Fruit fly (Drosophila melanogaster) whole organism, embryonic: ENCODE data around the gene Gr64f.

Source experiments
- C15 ChIP-seq: fragments of 200-800 bp; sonication (Bioruptor generic); IDR thresholded peaks from 3 replicates; pipeline ENCODE4 v1.3.6; 2022; ENCODE audit warnings: missing biosample characterization, missing genetic modification characterization
- CG10274 ChIP-seq: fragments of 200-800 bp; sonication (Bioruptor generic); optimal IDR thresholded peaks from 3 replicates; lab custom pipeline; 2017; ENCODE audit warnings: missing biosample characterization, mild to moderate bottlenecking, missing genetic modification characterization
- CG11695 ChIP-seq: fragments of 200-800 bp; sonication (Bioruptor generic); IDR thresholded peaks from 3 replicates; pipeline ENCODE4 v1.3.6; 2022; ENCODE audit warnings: missing biosample characterization, missing genetic modification characterization
- CG13287 ChIP-seq: fragments of 200-800 bp; sonication (Bioruptor generic); IDR thresholded peaks from 2 replicates; pipeline ENCODE4 v1.3.6; 2022; ENCODE audit warnings: missing biosample characterization, missing genetic modification characterization; ENCODE audit not compliant: partially characterized antibody
- CG14014 ChIP-seq: fragments of 200-800 bp; sonication (Bioruptor generic); IDR thresholded peaks from 2 replicates; pipeline ENCODE4 v1.3.6; 2022; ENCODE audit warnings: missing biosample characterization, missing genetic modification characterization
- CG14050 ChIP-seq: fragments of 200-800 bp; sonication (Bioruptor generic); IDR thresholded peaks from 3 replicates; pipeline ENCODE4 v1.3.6; 2022; ENCODE audit warnings: missing biosample characterization, missing genetic modification characterization
- CG15514 ChIP-seq: fragments of 200-800 bp; sonication (Bioruptor generic); optimal IDR thresholded peaks from 3 replicates; lab custom pipeline; 2017; ENCODE audit warnings: missing biosample characterization, missing genetic modification characterization, mild to moderate bottlenecking, moderate library complexity, missing genetic modification reagents
- CG16813 ChIP-seq: fragments of 200-800 bp; sonication (Bioruptor generic); IDR thresholded peaks from 3 replicates; pipeline ENCODE4 v1.3.6; 2022; ENCODE audit warnings: missing biosample characterization, missing genetic modification characterization; ENCODE audit not compliant: partially characterized antibody
- CG2120 ChIP-seq: fragments of 200-800 bp; sonication (Bioruptor generic); optimal IDR thresholded peaks from 3 replicates; lab custom pipeline; 2016; ENCODE audit warnings: missing biosample characterization, missing genetic modification characterization
- CG3163 ChIP-seq: fragments of 200-800 bp; sonication (Bioruptor generic); optimal IDR thresholded peaks from 3 replicates; lab custom pipeline; 2016; ENCODE audit warnings: missing biosample characterization, missing genetic modification characterization
- CG32767 ChIP-seq: fragments of 200-800 bp; sonication (Bioruptor generic); IDR thresholded peaks from 2 replicates; pipeline ENCODE4 v1.3.6; 2022; ENCODE audit warnings: missing biosample characterization, missing genetic modification characterization
- CG33213 ChIP-seq: fragments of 200-800 bp; sonication (Bioruptor generic); optimal IDR thresholded peaks from 3 replicates; lab custom pipeline; 2016; ENCODE audit warnings: missing biosample characterization, missing genetic modification characterization
- CG3838 ChIP-seq: fragments of 200-800 bp; sonication (Bioruptor generic); optimal IDR thresholded peaks from 3 replicates; lab custom pipeline; 2016; ENCODE audit warnings: missing biosample characterization, missing genetic modification characterization
- CG42726 ChIP-seq: fragments of 200-800 bp; sonication (Bioruptor generic); IDR thresholded peaks from 2 replicates; pipeline ENCODE4 v1.3.6; 2022; ENCODE audit warnings: missing biosample characterization, missing genetic modification characterization; ENCODE audit not compliant: partially characterized antibody
- CG4854 ChIP-seq: fragments of 200-800 bp; sonication (Bioruptor generic); optimal IDR thresholded peaks from 2 replicates; lab custom pipeline; 2016; ENCODE audit warnings: missing biosample characterization, missing genetic modification characterization, inconsistent platforms
- CG6854 ChIP-seq: fragments of 200-800 bp; sonication (Bioruptor generic); optimal IDR thresholded peaks from 3 replicates; lab custom pipeline; 2017; ENCODE audit warnings: missing biosample characterization, mild to moderate bottlenecking, missing genetic modification characterization
- CG7786 ChIP-seq: fragments of 200-800 bp; sonication (Bioruptor generic); optimal IDR thresholded peaks from 2 replicates; lab custom pipeline; 2016; ENCODE audit warnings: missing biosample characterization, missing genetic modification characterization
- CG7839 ChIP-seq: fragments of 200-800 bp; sonication (Bioruptor generic); optimal IDR thresholded peaks from 3 replicates; lab custom pipeline; 2018; ENCODE audit warnings: missing biosample characterization, mild to moderate bottlenecking, missing genetic modification characterization, moderate library complexity
- CG7987 ChIP-seq: fragments of 200-800 bp; sonication (Bioruptor generic); optimal IDR thresholded peaks from 2 replicates; lab custom pipeline; 2018; ENCODE audit warnings: missing biosample characterization, mild to moderate bottlenecking, missing genetic modification characterization, moderate library complexity
- CG8290 ChIP-seq, 3 experiments: fragments of 200-800 bp; sonication (Bioruptor generic); optimal IDR thresholded peaks; 2 replicates each; lab custom pipeline; 2016 to 2019; ENCODE audit warnings: missing biosample characterization in 3 of 3, missing genetic modification characterization in 3 of 3, mild to moderate bottlenecking in 2 of 3, moderate library complexity in 1 of 3
- CkIIα-i1 ChIP-seq: fragments of 200-800 bp; sonication (Bioruptor generic); IDR thresholded peaks from 2 replicates; pipeline ENCODE4 v1.3.6; 2022; ENCODE audit warnings: missing biosample characterization, missing genetic modification characterization
- CrebB ChIP-seq: fragments of 200-800 bp; sonication (Bioruptor generic); optimal IDR thresholded peaks from 3 replicates; lab custom pipeline; 2018; ENCODE audit warnings: missing biosample characterization, mild to moderate bottlenecking, missing genetic modification characterization
- Dll ChIP-seq: fragments of 200-800 bp; sonication (Bioruptor generic); IDR thresholded peaks from 4 replicates; pipeline ENCODE4 v1.3.6; 2022; ENCODE audit warnings: missing biosample characterization, missing genetic modification characterization; ENCODE audit not compliant: partially characterized antibody
- Eip74EF ChIP-seq, 2 experiments: fragments of 200-800 bp in 1 of 2; fragments of >200 bp in 1 of 2; sonication (Bioruptor generic) in 1 of 2; optimal IDR thresholded peaks; 2 replicates each; lab custom pipeline; 2017 to 2019; ENCODE audit warnings: missing biosample characterization in 2 of 2, missing genetic modification characterization in 2 of 2, mild to moderate bottlenecking in 1 of 2, moderate library complexity in 1 of 2
- Fer1 ChIP-seq: fragments of 200-800 bp; sonication (Bioruptor generic); optimal IDR thresholded peaks from 2 replicates; lab custom pipeline; 2017; ENCODE audit warnings: missing biosample characterization, mild to moderate bottlenecking, missing genetic modification characterization
- HmgD ChIP-seq: fragments of 200-800 bp; sonication (Bioruptor generic); optimal IDR thresholded peaks from 3 replicates; lab custom pipeline; 2016; ENCODE audit warnings: missing biosample characterization, missing genetic modification characterization
- Mrtf ChIP-seq: fragments of 200-800 bp; sonication (Bioruptor generic); IDR thresholded peaks from 3 replicates; pipeline ENCODE4 v1.3.6; 2022; ENCODE audit warnings: missing biosample characterization, missing genetic modification characterization
- Six4 ChIP-seq: fragments of 200-800 bp; sonication (Bioruptor generic); optimal IDR thresholded peaks from 2 replicates; lab custom pipeline; 2016; ENCODE audit warnings: missing biosample characterization, missing genetic modification characterization
- Trl ChIP-seq, 3 experiments: fragments of >200 bp in 2 of 3; fragments of 200-800 bp in 1 of 3; sonication (Bioruptor generic) in 1 of 3; optimal IDR thresholded peaks; 2 replicates in 1 of 3; 3 replicates in 2 of 3; lab custom pipeline; 2016 to 2017; ENCODE audit warnings: missing biosample characterization in 1 of 3, missing genetic modification characterization in 1 of 3
- YL-1 ChIP-seq: fragments of 200-800 bp; sonication (Bioruptor generic); optimal IDR thresholded peaks from 3 replicates; lab custom pipeline; 2017; ENCODE audit warnings: missing biosample characterization, mild to moderate bottlenecking, missing genetic modification characterization
- br ChIP-seq: fragments of >200 bp; optimal IDR thresholded peaks from 2 replicates; lab custom pipeline; 2017
- chm ChIP-seq: fragments of 200-800 bp; sonication (Bioruptor generic); IDR thresholded peaks from 2 replicates; pipeline ENCODE4 v1.3.6; 2022; ENCODE audit warnings: missing biosample characterization, missing genetic modification characterization
- corto ChIP-seq: fragments of 200-800 bp; sonication (Bioruptor generic); optimal IDR thresholded peaks from 2 replicates; lab custom pipeline; 2016; ENCODE audit warnings: missing biosample characterization, mild to moderate bottlenecking, missing genetic modification characterization, moderate library complexity
- emc ChIP-seq: fragments of 200-800 bp; sonication (Bioruptor generic); optimal IDR thresholded peaks from 2 replicates; lab custom pipeline; 2016; ENCODE audit warnings: missing biosample characterization, missing genetic modification characterization
- gem ChIP-seq: fragments of 200-800 bp; sonication (Bioruptor generic); optimal IDR thresholded peaks from 2 replicates; lab custom pipeline; 2019; ENCODE audit warnings: missing biosample characterization, mild to moderate bottlenecking, missing genetic modification characterization, moderate library complexity
- gro ChIP-seq: fragments of 200-800 bp; sonication (Bioruptor generic); optimal IDR thresholded peaks from 2 replicates; lab custom pipeline; 2016; ENCODE audit warnings: missing biosample characterization, missing genetic modification characterization
- hbn ChIP-seq: fragments of 200-800 bp; sonication (Bioruptor generic); IDR thresholded peaks from 2 replicates; pipeline ENCODE4 v1.3.6; 2022; ENCODE audit warnings: missing biosample characterization, missing genetic modification characterization; ENCODE audit not compliant: partially characterized antibody
- hkb ChIP-seq, 2 experiments: fragments of 200-800 bp in 1 of 2; fragments of >200 bp in 1 of 2; sonication (Bioruptor generic) in 1 of 2; IDR thresholded peaks in 1 of 2; optimal IDR thresholded peaks in 1 of 2; 2 replicates each; pipeline versions ENCODE4 v1.3.6 to Lab custom; 2017 to 2022; ENCODE audit warnings: missing biosample characterization in 1 of 2, missing genetic modification characterization in 1 of 2
- kah ChIP-seq: fragments of 200-800 bp; sonication (Bioruptor generic); optimal IDR thresholded peaks from 2 replicates; lab custom pipeline; 2018; ENCODE audit warnings: missing biosample characterization, mild to moderate bottlenecking, missing genetic modification characterization
- nau ChIP-seq: fragments of 200-800 bp; sonication (Bioruptor generic); optimal IDR thresholded peaks from 3 replicates; lab custom pipeline; 2017; ENCODE audit warnings: missing biosample characterization, mild to moderate bottlenecking, missing genetic modification characterization, missing genetic modification reagents
- odd ChIP-seq: fragments of 200-800 bp; sonication (Bioruptor generic); optimal IDR thresholded peaks from 2 replicates; lab custom pipeline; 2017; ENCODE audit warnings: missing biosample characterization, mild to moderate bottlenecking, missing genetic modification characterization
- pan ChIP-seq, 4 experiments: fragments of >200 bp in 3 of 4; fragments of 200-800 bp in 1 of 4; sonication (Bioruptor generic) in 1 of 4; optimal IDR thresholded peaks in 3 of 4; IDR thresholded peaks in 1 of 4; 2 replicates each; pipeline versions ENCODE4 v1.3.6 to Lab custom; 2017 to 2022; ENCODE audit warnings: missing biosample characterization in 2 of 4, missing genetic modification characterization in 2 of 4, mixed read lengths in 1 of 4
- sens-2 ChIP-seq: fragments of 200-800 bp; sonication (Bioruptor generic); IDR thresholded peaks from 2 replicates; pipeline ENCODE4 v1.3.6; 2022; ENCODE audit warnings: missing biosample characterization, missing genetic modification characterization
- sisA ChIP-seq: fragments of 200-800 bp; sonication (Bioruptor generic); IDR thresholded peaks from 2 replicates; pipeline ENCODE4 v1.3.6; 2022; ENCODE audit warnings: missing biosample characterization, missing genetic modification characterization
- slbo ChIP-seq: fragments of 200-800 bp; sonication (Bioruptor generic); IDR thresholded peaks from 2 replicates; pipeline ENCODE4 v1.3.6; 2022; ENCODE audit warnings: missing biosample characterization, missing genetic modification characterization
- sqz ChIP-seq: fragments of 200-800 bp; sonication (Bioruptor generic); optimal IDR thresholded peaks from 3 replicates; lab custom pipeline; 2018; ENCODE audit warnings: missing biosample characterization, mild to moderate bottlenecking, missing genetic modification characterization
- wek ChIP-seq: fragments of 200-800 bp; sonication (Bioruptor generic); optimal IDR thresholded peaks from 3 replicates; lab custom pipeline; 2018; ENCODE audit warnings: missing biosample characterization, mild to moderate bottlenecking, missing genetic modification characterization, moderate library complexity

Gr64f gene

dm6 chr3L:4071561-4072049 lies 36.0 kb downstream of the Gr64f start, which contains the start of gene wit (continued):
- TF ChIP-seq Dll (GFP tag; lab: Robert Waterston, UW) (peak; percentile 47; the same call in 1 of the 4 replicates), br (lab: Kevin White, UChicago) (no peak), hbn (GFP tag; lab: Robert Waterston, UW) (peak; percentile 44), corto (GFP tag; lab: Kevin White, UChicago) (peak; percentile 38), CG7987 (GFP tag; lab: Kevin White, UChicago) (peak; percentile 52), CG10274 (GFP tag; lab: Kevin White, UChicago) (no peak), CG6854 (peak; percentile 65), CG7839 (tag; lab: Kevin White, UChicago) (no peak), CG33213 (GFP tag; lab: Kevin White, UChicago) (peak; percentile 23), CG32767 (0 out of 2 replicates have a peak, but pooled peaks have one; percentile 16), CkIIα-i1 (no peak), CG15514 (peak; percentile 52), CG4854 (GFP tag; lab: Kevin White, UChicago) (peak; percentile 5), CG16813 (GFP tag; lab: Robert Waterston, UW) (no peak), sisA (peak; percentile 16; the same call in 1 of the 2 replicates), CG2120 (peak; percentile 58), CG11695 (GFP tag; lab: Robert Waterston, UW) (0 out of 3 replicates have a peak, but pooled peaks have one; percentile 11), hkb (optimal IDR thresholded peaks at IDR 0.05; lab: Kevin White, UChicago) (no peak), hkb (GFP tag; IDR thresholded peaks at IDR 0.05; lab: Robert Waterston, UW) (peak; percentile 49; the same call in 1 of the 2 replicates), CG14014 (GFP tag; lab: Robert Waterston, UW) (0 out of 2 replicates have a peak, but pooled peaks have one; percentile 13), Eip74EF (GFP tag; optimal IDR thresholded peaks at IDR 0.05; lab: Kevin White, UChicago) (peak in 1 of 2 experiments; percentile 27), sens-2 (GFP tag; lab: Robert Waterston, UW) (no peak), CG14050 (no peak; the same call in 2 of the 3 replicates), pan (optimal IDR thresholded peaks at IDR 0.05; lab: Kevin White, UChicago) (no peak), pan (GFP tag; optimal IDR thresholded peaks at IDR 0.05 in 1 of 2, IDR thresholded peaks at IDR 0.05 in 1 of 2) (peak in 1 of 2 experiments; percentile 30), HmgD (GFP tag; lab: Kevin White, UChicago) (no peak), CG7786 (peak; percentile 31), YL-1 (GFP tag; lab: Kevin White, UChicago) (peak; percentile 9), CG3163 (GFP tag; lab: Kevin White, UChicago) (peak; percentile 87), odd (peak; percentile 45), C15 (GFP tag; lab: Robert Waterston, UW) (0 out of 3 replicates have a peak, but pooled peaks have one; percentile 26), nau (peak; percentile 41), Fer1 (GFP tag; lab: Kevin White, UChicago) (peak; percentile 67), kah (GFP tag; lab: Kevin White, UChicago) (peak; percentile 67), Trl (optimal IDR thresholded peaks at IDR 0.05; lab: Kevin White, UChicago) (peak; percentile 90 to 95), Trl (GFP tag; optimal IDR thresholded peaks at IDR 0.05; lab: Kevin White, UChicago) (peak; percentile 59), emc (no peak), sqz (GFP tag; lab: Kevin White, UChicago) (peak; percentile 53), Mrtf (GFP tag; lab: Robert Waterston, UW) (no peak), wek (GFP tag; lab: Kevin White, UChicago) (peak; percentile 48), CG3838 (GFP tag; lab: Kevin White, UChicago) (no peak), CG13287 (peak; percentile 73), CG42726 (0 out of 2 replicates have a peak, but pooled peaks have one; percentile 16), Six4 (GFP tag; lab: Kevin White, UChicago) (no peak), CG8290 (GFP tag; optimal IDR thresholded peaks at IDR 0.05; lab: Kevin White, UChicago) (no peak), CG8290 (tag; optimal IDR thresholded peaks at IDR 0.05; lab: Kevin White, UChicago) (peak in 1 of 2 experiments; percentile 73), slbo (GFP tag; lab: Robert Waterston, UW) (0 out of 2 replicates have a peak, but pooled peaks have one; percentile 36), chm (GFP tag; lab: Robert Waterston, UW) (peak; percentile 83), gem (tag; lab: Kevin White, UChicago) (peak; percentile 18), gro (peak; percentile 32), CrebB (tag; lab: Kevin White, UChicago) (peak; percentile 30)
